Fruit fly (Drosophila melanogaster) whole organism, embryonic: ENCODE measurements around the gene CG15144.

Experiments
- CG12071 ChIP-seq: fragments of 200-800 bp; sonication (Bioruptor generic); optimal IDR thresholded peaks from 3 replicates; lab custom pipeline; 2018; ENCODE audit warnings: missing biosample characterization, mild to moderate bottlenecking, missing genetic modification characterization
- CG12236 ChIP-seq: fragments of 200-800 bp; sonication (Bioruptor generic); optimal IDR thresholded peaks from 2 replicates; lab custom pipeline; 2016; ENCODE audit warnings: missing biosample characterization, missing genetic modification characterization
- CG13424 ChIP-seq: fragments of 200-800 bp; sonication (Bioruptor generic); optimal IDR thresholded peaks from 2 replicates; lab custom pipeline; 2019; ENCODE audit warnings: missing biosample characterization, mild to moderate bottlenecking, missing genetic modification characterization, moderate library complexity
- CG13624 ChIP-seq: fragments of 200-800 bp; sonication (Bioruptor generic); optimal IDR thresholded peaks from 2 replicates; lab custom pipeline; 2016; ENCODE audit warnings: missing biosample characterization, missing genetic modification characterization
- CG16813 ChIP-seq: fragments of 200-800 bp; sonication (Bioruptor generic); IDR thresholded peaks from 3 replicates; pipeline ENCODE4 v1.3.6; 2022; ENCODE audit warnings: missing biosample characterization, missing genetic modification characterization; ENCODE audit not compliant: partially characterized antibody
- CG1792 ChIP-seq: fragments of 200-800 bp; sonication (Bioruptor generic); optimal IDR thresholded peaks from 2 replicates; lab custom pipeline; 2016; ENCODE audit warnings: missing biosample characterization, missing genetic modification characterization
- CG18011 ChIP-seq: fragments of 200-800 bp; sonication (Bioruptor generic); optimal IDR thresholded peaks from 2 replicates; lab custom pipeline; 2017; ENCODE audit warnings: missing biosample characterization, missing genetic modification characterization, mild to moderate bottlenecking, moderate library complexity, missing genotype
- CG31441 ChIP-seq: fragments of 200-800 bp; sonication (Bioruptor generic); IDR thresholded peaks from 2 replicates; pipeline ENCODE4 v1.3.6; 2022; ENCODE audit warnings: missing biosample characterization, missing genetic modification characterization
- CG34224 ChIP-seq: fragments of 200-800 bp; sonication (Bioruptor generic); IDR thresholded peaks from 3 replicates; pipeline ENCODE4 v1.3.6; 2022; ENCODE audit warnings: missing biosample characterization, missing genetic modification characterization; ENCODE audit not compliant: partially characterized antibody
- CG7745 ChIP-seq: fragments of 200-800 bp; sonication (Bioruptor generic); optimal IDR thresholded peaks from 2 replicates; lab custom pipeline; 2018; ENCODE audit warnings: missing biosample characterization, mild to moderate bottlenecking, missing genetic modification characterization, moderate library complexity
- CG7963 ChIP-seq: fragments of 200-800 bp; sonication (Bioruptor generic); IDR thresholded peaks from 3 replicates; pipeline ENCODE4 v1.3.6; 2022; ENCODE audit warnings: missing biosample characterization, missing genetic modification characterization; ENCODE audit not compliant: partially characterized antibody
- CG7987 ChIP-seq: fragments of 200-800 bp; sonication (Bioruptor generic); optimal IDR thresholded peaks from 2 replicates; lab custom pipeline; 2018; ENCODE audit warnings: missing biosample characterization, mild to moderate bottlenecking, missing genetic modification characterization, moderate library complexity
- CG9215 ChIP-seq: fragments of 200-800 bp; sonication (Bioruptor generic); IDR thresholded peaks from 2 replicates; pipeline ENCODE4 v1.3.6; 2022; ENCODE audit warnings: missing biosample characterization, missing genetic modification characterization
- CG9932 ChIP-seq: fragments of 200-800 bp; sonication (Bioruptor generic); IDR thresholded peaks from 2 replicates; pipeline ENCODE4 v1.3.6; 2022; ENCODE audit warnings: missing biosample characterization, missing genetic modification characterization
- Dip2 ChIP-seq: fragments of 200-800 bp; sonication (Bioruptor generic); IDR thresholded peaks from 2 replicates; pipeline ENCODE4 v1.3.6; 2022; ENCODE audit warnings: missing biosample characterization, missing genetic modification characterization
- Dll ChIP-seq: fragments of 200-800 bp; sonication (Bioruptor generic); IDR thresholded peaks from 4 replicates; pipeline ENCODE4 v1.3.6; 2022; ENCODE audit warnings: missing biosample characterization, missing genetic modification characterization; ENCODE audit not compliant: partially characterized antibody
- Drgx ChIP-seq: fragments of 200-800 bp; sonication (Bioruptor generic); IDR thresholded peaks from 2 replicates; pipeline ENCODE4 v1.3.6; 2022; ENCODE audit warnings: missing biosample characterization, missing genetic modification characterization
- E2f1 ChIP-seq: fragments of 200-800 bp; sonication (Bioruptor generic); IDR thresholded peaks from 2 replicates; pipeline ENCODE4 v1.3.6; 2022; ENCODE audit warnings: missing biosample characterization, missing genetic modification characterization
- Elba2 ChIP-seq: fragments of 200-800 bp; sonication (Bioruptor generic); optimal IDR thresholded peaks from 3 replicates; lab custom pipeline; 2016; ENCODE audit warnings: missing biosample characterization, missing genetic modification characterization
- Fer2 ChIP-seq: fragments of 200-800 bp; sonication (Bioruptor generic); optimal IDR thresholded peaks from 2 replicates; lab custom pipeline; 2018; ENCODE audit warnings: missing biosample characterization, mild to moderate bottlenecking, missing genetic modification characterization, moderate library complexity
- Gsc ChIP-seq: fragments of 200-800 bp; sonication (Bioruptor generic); IDR thresholded peaks from 2 replicates; pipeline ENCODE4 v1.3.6; 2022; ENCODE audit warnings: missing biosample characterization, missing genetic modification characterization
- HLH3B ChIP-seq: fragments of 200-800 bp; sonication (Bioruptor generic); IDR thresholded peaks from 2 replicates; pipeline ENCODE4 v1.3.6; 2022; ENCODE audit warnings: missing biosample characterization, missing genetic modification characterization
- Jarid2 ChIP-seq: fragments of 200-800 bp; sonication (Bioruptor generic); optimal IDR thresholded peaks from 3 replicates; lab custom pipeline; 2017; ENCODE audit warnings: mild to moderate bottlenecking, missing biosample characterization, missing genetic modification reagents, missing genetic modification characterization
- MBD-R2 ChIP-seq: fragments of 200-800 bp; sonication (Bioruptor generic); IDR thresholded peaks from 2 replicates; pipeline ENCODE4 v1.3.6; 2022; ENCODE audit warnings: missing biosample characterization, missing genetic modification characterization
- NFAT ChIP-seq: fragments of 200-800 bp; sonication (Bioruptor generic); IDR thresholded peaks from 2 replicates; pipeline ENCODE4 v1.3.6; 2022; ENCODE audit warnings: missing biosample characterization, missing genetic modification characterization
- NK7.1 ChIP-seq: fragments of 200-800 bp; sonication (Bioruptor generic); optimal IDR thresholded peaks from 3 replicates; lab custom pipeline; 2016; ENCODE audit warnings: missing biosample characterization, missing genetic modification characterization
- NfI ChIP-seq: fragments of 200-800 bp; sonication (Bioruptor generic); optimal IDR thresholded peaks from 3 replicates; lab custom pipeline; 2018; ENCODE audit warnings: missing biosample characterization, mild to moderate bottlenecking, missing genetic modification characterization, moderate library complexity
- Rfx ChIP-seq: fragments of 200-800 bp; sonication (Bioruptor generic); IDR thresholded peaks from 2 replicates; pipeline ENCODE4 v1.3.6; 2022; ENCODE audit warnings: missing biosample characterization, missing genetic modification characterization
- Sry-β ChIP-seq: fragments of 200-800 bp; sonication (Bioruptor generic); optimal IDR thresholded peaks from 2 replicates; lab custom pipeline; 2018; ENCODE audit warnings: missing biosample characterization, mild to moderate bottlenecking, missing genetic modification characterization, moderate library complexity
- Sry-δ ChIP-seq: fragments of 200-800 bp; sonication (Bioruptor generic); optimal IDR thresholded peaks from 2 replicates; lab custom pipeline; 2016; ENCODE audit warnings: missing biosample characterization, missing genetic modification characterization
- TFAM ChIP-seq: fragments of 200-800 bp; sonication (Bioruptor generic); optimal IDR thresholded peaks from 2 replicates; lab custom pipeline; 2017; ENCODE audit warnings: missing biosample characterization, missing genetic modification characterization, inconsistent platforms
- ab ChIP-seq: fragments of 200-800 bp; sonication (Bioruptor generic); optimal IDR thresholded peaks from 2 replicates; lab custom pipeline; 2016; ENCODE audit warnings: missing biosample characterization, missing genetic modification characterization
- amos ChIP-seq: fragments of 200-800 bp; sonication (Bioruptor generic); IDR thresholded peaks from 2 replicates; pipeline ENCODE4 v1.3.6; 2022; ENCODE audit warnings: missing biosample characterization, missing genetic modification characterization; ENCODE audit not compliant: partially characterized antibody
- chm ChIP-seq: fragments of 200-800 bp; sonication (Bioruptor generic); IDR thresholded peaks from 2 replicates; pipeline ENCODE4 v1.3.6; 2022; ENCODE audit warnings: missing biosample characterization, missing genetic modification characterization
- corto ChIP-seq: fragments of 200-800 bp; sonication (Bioruptor generic); optimal IDR thresholded peaks from 2 replicates; lab custom pipeline; 2016; ENCODE audit warnings: missing biosample characterization, mild to moderate bottlenecking, missing genetic modification characterization, moderate library complexity
- croc ChIP-seq: fragments of 200-800 bp; sonication (Bioruptor generic); conservative IDR thresholded peaks from 3 replicates; pipeline ENCODE4 v1.3.6; 2022; ENCODE audit warnings: missing biosample characterization, missing genetic modification characterization
- eve ChIP-seq, 2 experiments: fragments of >200 bp; optimal IDR thresholded peaks; 2 replicates each; lab custom pipeline; 2017; ENCODE audit warnings: missing biosample characterization in 2 of 2, missing genetic modification characterization in 2 of 2
- ewg ChIP-seq: fragments of 200-800 bp; sonication (Bioruptor generic); optimal IDR thresholded peaks from 3 replicates; lab custom pipeline; 2017; ENCODE audit warnings: mild to moderate bottlenecking, missing biosample characterization, missing genetic modification reagents, missing genetic modification characterization
- fd3F ChIP-seq: fragments of 200-800 bp; sonication (Bioruptor generic); optimal IDR thresholded peaks from 2 replicates; lab custom pipeline; 2018; ENCODE audit warnings: missing biosample characterization, mild to moderate bottlenecking, missing genetic modification characterization, moderate library complexity
- fd96Cb ChIP-seq: fragments of 200-800 bp; sonication (Bioruptor generic); optimal IDR thresholded peaks from 2 replicates; lab custom pipeline; 2018; ENCODE audit warnings: missing biosample characterization, mild to moderate bottlenecking, missing genetic modification characterization, moderate library complexity
- gem ChIP-seq: fragments of 200-800 bp; sonication (Bioruptor generic); optimal IDR thresholded peaks from 2 replicates; lab custom pipeline; 2019; ENCODE audit warnings: missing biosample characterization, mild to moderate bottlenecking, missing genetic modification characterization, moderate library complexity
- lilli ChIP-seq: fragments of 200-800 bp; sonication (Bioruptor generic); optimal IDR thresholded peaks from 3 replicates; lab custom pipeline; 2016; ENCODE audit warnings: missing biosample characterization, missing genetic modification characterization
- onecut ChIP-seq: fragments of 200-800 bp; sonication (Bioruptor generic); IDR thresholded peaks from 2 replicates; pipeline ENCODE4 v1.3.6; 2022; ENCODE audit warnings: missing biosample characterization, missing genetic modification characterization
- psq ChIP-seq: fragments of 200-800 bp; sonication (Bioruptor generic); optimal IDR thresholded peaks from 2 replicates; lab custom pipeline; 2017; ENCODE audit warnings: missing biosample characterization, missing genetic modification characterization
- scrt ChIP-seq: fragments of 200-800 bp; sonication (Bioruptor generic); optimal IDR thresholded peaks from 2 replicates; lab custom pipeline; 2018; ENCODE audit warnings: missing biosample characterization, mild to moderate bottlenecking, missing genetic modification characterization, moderate library complexity
- tll ChIP-seq, 2 experiments: fragments of 200-800 bp in 1 of 2; fragments of >200 bp in 1 of 2; sonication (Bioruptor generic) in 1 of 2; optimal IDR thresholded peaks; 2 replicates each; lab custom pipeline; 2017 to 2019; ENCODE audit warnings: missing biosample characterization in 2 of 2, missing genetic modification characterization in 2 of 2, mild to moderate bottlenecking in 1 of 2, moderate library complexity in 1 of 2
- zen ChIP-seq: fragments of 200-800 bp; sonication (Bioruptor generic); optimal IDR thresholded peaks from 3 replicates; lab custom pipeline; 2018; ENCODE audit warnings: missing biosample characterization, mild to moderate bottlenecking, missing genetic modification characterization, moderate library complexity
- zfh1 ChIP-seq: fragments of 200-800 bp; sonication (Bioruptor generic); IDR thresholded peaks from 3 replicates; pipeline ENCODE4 v1.3.6; 2022; ENCODE audit warnings: missing biosample characterization, missing genetic modification characterization

Gene CG15144

DNA sequence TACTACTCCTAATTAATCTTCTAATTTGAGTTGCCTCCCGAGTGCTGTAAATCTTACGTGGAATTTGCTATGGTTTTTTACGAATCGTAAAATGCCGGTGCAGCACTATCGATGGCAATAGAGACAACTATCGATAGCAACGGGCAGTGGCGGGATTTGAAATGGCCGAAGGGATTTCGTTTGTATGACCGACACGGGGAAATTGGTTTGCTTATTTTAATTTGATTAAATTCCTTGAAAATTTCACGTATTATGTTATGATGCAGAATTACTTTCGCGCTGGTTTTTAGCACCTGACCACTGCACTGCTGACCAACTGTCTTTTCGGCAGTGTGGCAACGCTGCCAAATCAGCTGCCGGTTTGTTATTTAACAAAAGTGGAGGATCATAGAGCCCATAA lies 44.7 kb downstream of the CG15144 start, which contains the start of the genes GCS2beta and CG5131 (continued):
- TF ChIP-seq corto (GFP tag; lab: Kevin White, UChicago) (peak; percentile 48), tll (GFP tag; optimal IDR thresholded peaks at IDR 0.05; lab: Kevin White, UChicago) (no peak), fd3F (GFP tag; lab: Kevin White, UChicago) (peak; percentile 90), CG9215 (GFP tag; lab: Robert Waterston, UW) (peak; percentile 94), HLH3B (GFP tag; lab: Robert Waterston, UW) (peak; percentile 91), CG12236 (GFP tag; lab: Kevin White, UChicago) (peak; percentile 82), eve (GFP tag; optimal IDR thresholded peaks at IDR 0.05; lab: Kevin White, UChicago) (no peak), chm (GFP tag; lab: Robert Waterston, UW) (peak; percentile 71), Jarid2 (GFP tag; lab: Kevin White, UChicago) (peak; percentile 67), CG34224 (GFP tag; lab: Robert Waterston, UW) (peak; percentile 90), Dip2 (GFP tag; lab: Robert Waterston, UW) (peak; percentile 67), TFAM (GFP tag; lab: Kevin White, UChicago) (peak; percentile 51), Sry-β (GFP tag; lab: Kevin White, UChicago) (peak; percentile 23), Sry-δ (peak; percentile 96), CG18011 (GFP tag; lab: Kevin White, UChicago) (peak; percentile 88), CG12071 (peak; percentile 82), Dll (GFP tag; lab: Robert Waterston, UW) (peak; percentile 96), MBD-R2 (GFP tag; lab: Robert Waterston, UW) (peak; percentile 99), psq (GFP tag; lab: Kevin White, UChicago) (peak; percentile 50), NfI (GFP tag; lab: Kevin White, UChicago) (peak; percentile 95), Rfx (GFP tag; lab: Robert Waterston, UW) (peak; percentile 98), ewg (GFP tag; lab: Kevin White, UChicago) (peak; percentile 83), gem (tag; lab: Kevin White, UChicago) (peak; percentile 95), ab (peak; percentile 94), CG31441 (GFP tag; lab: Robert Waterston, UW) (peak; percentile 81), NFAT (GFP tag; lab: Robert Waterston, UW) (peak; percentile 95), Gsc (GFP tag; lab: Robert Waterston, UW) (peak; percentile 84), CG13424 (tag; lab: Kevin White, UChicago) (peak; percentile 91)

- TF ChIP-seq scrt (GFP tag; lab: Kevin White, UChicago) = peak; percentile 97
- TF ChIP-seq CG16813 (GFP tag; lab: Robert Waterston, UW) = peak; percentile 52
- peak; percentile 96 for TF ChIP-seq Fer2 (tag; lab: Kevin White, UChicago)
- TF ChIP-seq Gsc (GFP tag; lab: Robert Waterston, UW) = peak; percentile 97
- TF ChIP-seq CG7963 (GFP tag; lab: Robert Waterston, UW) = 0 out of 3 replicates have a peak, but pooled peaks have one; percentile 43
- TF ChIP-seq E2f1 = peak; percentile 99
- TF ChIP-seq CG7745 (tag; lab: Kevin White, UChicago) = peak; percentile 52
- peak; percentile 48 for TF ChIP-seq CG1792 (GFP tag; lab: Kevin White, UChicago)
- no peak for TF ChIP-seq amos
- TF ChIP-seq onecut = peak; percentile 94
- TF ChIP-seq CG13624 (GFP tag; lab: Kevin White, UChicago) = peak; percentile 85
- TF ChIP-seq fd96Cb (tag; lab: Kevin White, UChicago) = peak; percentile 98
- TF ChIP-seq croc (GFP tag; lab: Robert Waterston, UW) = peak; percentile 97
- TF ChIP-seq CG7987 = peak; percentile 95
- TF ChIP-seq Drgx = peak; percentile 100
- peak; percentile 75 for TF ChIP-seq Elba2
- TF ChIP-seq lilli = peak; percentile 97
- peak; percentile 62 for TF ChIP-seq NK7.1 (GFP tag; lab: Kevin White, UChicago)
- TF ChIP-seq zen (tag; lab: Kevin White, UChicago) = peak; percentile 98
- peak; percentile 99 for TF ChIP-seq zfh1 (GFP tag; lab: Robert Waterston, UW)
- TF ChIP-seq CG9932 (GFP tag; lab: Robert Waterston, UW) = peak; percentile 99
These were observed 47.9 kb downstream of the CG15144 start, which contains the start of the genes fws and Lamtor3 for dm6 chr2L:17480943-17481580. fws (minus strand) TSS chr2L:17481029. Lamtor3 (plus strand) TSS chr2L:17481231.
